Fruit fly (Drosophila melanogaster) whole organism: ENCODE data around the gene BNIP3.

Source experiments
- CG8478 ChIP-seq: fragments of >200 bp; optimal IDR thresholded peaks from 2 replicates; lab custom pipeline; 2018; ENCODE audit warnings: inconsistent platforms
- psq ChIP-seq: fragments of >200 bp; optimal IDR thresholded peaks from 2 replicates; lab custom pipeline; 2017
- usp ChIP-seq: fragments of >200 bp; optimal IDR thresholded peaks from 2 replicates; lab custom pipeline; 2017; ENCODE audit warnings: missing biosample characterization, missing genetic modification characterization, mixed read lengths

DNA sequence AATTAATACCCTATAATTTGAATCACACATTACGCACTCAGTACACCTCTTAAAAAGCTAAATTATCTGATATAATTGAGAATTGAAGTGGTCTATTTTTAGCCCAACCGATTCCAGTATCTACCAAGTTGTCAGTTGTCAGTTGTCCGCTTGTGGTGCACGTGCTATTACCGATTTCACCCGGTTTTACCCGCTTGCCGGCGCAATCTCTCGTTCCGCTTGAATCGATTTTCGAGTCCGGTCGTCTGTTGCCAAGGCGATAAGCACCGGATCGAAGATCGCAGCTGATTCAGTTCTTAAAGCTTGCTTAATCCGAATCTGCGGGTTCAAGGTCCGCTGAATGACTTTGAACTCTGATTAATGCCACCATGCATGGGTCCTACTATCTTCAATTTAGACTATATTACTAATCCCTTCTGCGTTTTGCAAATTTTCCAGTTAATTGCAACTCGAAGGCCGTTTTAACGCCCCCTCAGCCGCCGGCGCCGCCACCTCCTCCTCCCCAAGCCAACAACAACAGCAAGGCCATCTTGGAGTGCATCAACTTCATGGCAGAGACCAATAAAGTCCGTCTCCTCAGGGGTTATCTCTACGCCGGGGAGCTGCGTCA, 7.6 kb downstream of the BNIP3 start:
- TF ChIP-seq psq (lab: Kevin White, UChicago): no peak
- TF ChIP-seq CG8478: no peak
- no peak for TF ChIP-seq usp (GFP tag; lab: Kevin White, UChicago)
